Worm (Caenorhabditis elegans) whole organism, L1 larva: Measurements from ENCODE around the gene F54B3.4.

ENCODE experiments used
- alr-1 ChIP-seq: fragments of 200-800 bp; sonication (Bioruptor generic); optimal IDR thresholded peaks from 2 replicates; lab custom pipeline; 2018; ENCODE audit warnings: borderline replicate concordance, mild to moderate bottlenecking, missing genetic modification characterization, missing compliant biosample characterization
- ceh-82 ChIP-seq, 3 experiments: fragments of 150-350 bp in 1 of 3; sonication (generic microtip) in 2 of 3; optimal IDR thresholded peaks; 2 replicates each; lab custom pipeline; 2014 to 2017; ENCODE audit warnings: missing biosample characterization in 3 of 3, missing genetic modification characterization in 3 of 3
- elt-3 ChIP-seq, 6 experiments: fragments of 150-350 bp in 1 of 6; sonication (generic microtip); optimal IDR thresholded peaks; 2 replicates each; lab custom pipeline; 2017 to 2018; ENCODE audit warnings: missing biosample characterization in 6 of 6, missing genetic modification characterization in 6 of 6, inconsistent platforms in 1 of 6
- fkh-10 ChIP-seq: sonication (generic microtip); optimal IDR thresholded peaks from 2 replicates; lab custom pipeline; 2017; ENCODE audit warnings: missing biosample characterization, missing genetic modification reagents, missing genetic modification characterization
- sup-37 ChIP-seq: fragments of 200-800 bp; sonication (Bioruptor generic); optimal IDR thresholded peaks from 2 replicates; lab custom pipeline; 2018; ENCODE audit warnings: mild to moderate bottlenecking, missing genetic modification characterization, missing compliant biosample characterization

DNA sequence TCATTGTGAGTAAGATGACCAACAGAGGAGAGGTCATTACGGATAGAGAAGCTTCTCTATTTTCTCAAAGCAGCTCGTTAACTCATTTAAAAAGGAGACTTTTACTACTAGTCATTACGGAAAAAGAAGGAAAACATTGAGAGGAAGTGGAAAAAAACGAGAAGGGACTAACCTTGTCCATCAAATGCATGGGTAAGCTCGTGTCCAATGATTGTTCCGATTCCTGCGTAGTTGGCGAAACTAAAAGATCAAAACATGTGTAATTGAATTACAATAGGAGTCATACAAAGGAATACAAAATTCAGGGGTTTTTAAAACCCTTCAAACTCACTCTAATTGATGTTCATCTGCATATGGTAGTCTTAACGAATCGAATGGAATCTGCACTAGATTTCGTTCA lies 14.0 kb upstream of the F54B3.4 start:
- TF ChIP-seq ceh-82 (tag; optimal IDR thresholded peaks at IDR 0.05; lab: Kevin White, UChicago) (no peak), alr-1 (tag; lab: Kevin White, UChicago) (no peak), fkh-10 (no peak), sup-37 (GFP tag; lab: Kevin White, UChicago) (no peak), elt-3 (tag; optimal IDR thresholded peaks at IDR 0.05; lab: Kevin White, UChicago) (no peak)
